Fruit fly (Drosophila melanogaster) whole organism, embryonic: ENCODE data around the gene CG32700.

Source experiments
- Abd-B ChIP-seq: fragments of 200-800 bp; sonication (Bioruptor generic); optimal IDR thresholded peaks from 2 replicates; lab custom pipeline; 2018; ENCODE audit warnings: missing biosample characterization, mild to moderate bottlenecking, missing genetic modification characterization, moderate library complexity
- CG11456 ChIP-seq: fragments of 200-800 bp; sonication (Bioruptor generic); IDR thresholded peaks from 3 replicates; pipeline ENCODE4 v1.3.6; 2022; ENCODE audit warnings: missing biosample characterization, missing genetic modification characterization
- CG12744 ChIP-seq: fragments of 200-800 bp; sonication (Bioruptor generic); optimal IDR thresholded peaks from 2 replicates; lab custom pipeline; 2016; ENCODE audit warnings: missing biosample characterization, missing genetic modification characterization
- CG14014 ChIP-seq: fragments of 200-800 bp; sonication (Bioruptor generic); IDR thresholded peaks from 2 replicates; pipeline ENCODE4 v1.3.6; 2022; ENCODE audit warnings: missing biosample characterization, missing genetic modification characterization
- CG16813 ChIP-seq: fragments of 200-800 bp; sonication (Bioruptor generic); IDR thresholded peaks from 3 replicates; pipeline ENCODE4 v1.3.6; 2022; ENCODE audit warnings: missing biosample characterization, missing genetic modification characterization; ENCODE audit not compliant: partially characterized antibody
- CG18476 ChIP-seq: fragments of 200-800 bp; sonication (Bioruptor generic); optimal IDR thresholded peaks from 2 replicates; lab custom pipeline; 2016; ENCODE audit warnings: missing biosample characterization, mild to moderate bottlenecking, missing genetic modification characterization
- CG2120 ChIP-seq: fragments of 200-800 bp; sonication (Bioruptor generic); optimal IDR thresholded peaks from 3 replicates; lab custom pipeline; 2016; ENCODE audit warnings: missing biosample characterization, missing genetic modification characterization
- CG30403 ChIP-seq: fragments of 200-800 bp; sonication (Bioruptor generic); optimal IDR thresholded peaks from 3 replicates; lab custom pipeline; 2016; ENCODE audit warnings: missing biosample characterization, missing genetic modification characterization
- CG3163 ChIP-seq: fragments of 200-800 bp; sonication (Bioruptor generic); optimal IDR thresholded peaks from 3 replicates; lab custom pipeline; 2016; ENCODE audit warnings: missing biosample characterization, missing genetic modification characterization
- CG4707 ChIP-seq: fragments of 200-800 bp; sonication (Bioruptor generic); optimal IDR thresholded peaks from 2 replicates; lab custom pipeline; 2018; ENCODE audit warnings: missing biosample characterization, mild to moderate bottlenecking, missing genetic modification characterization, moderate library complexity
- CG6683 ChIP-seq: fragments of 200-800 bp; sonication (Bioruptor generic); optimal IDR thresholded peaks from 2 replicates; lab custom pipeline; 2017; ENCODE audit warnings: missing biosample characterization, mild to moderate bottlenecking, missing genetic modification characterization, missing genetic modification reagents
- CG7271 ChIP-seq: fragments of 200-800 bp; sonication (Bioruptor generic); optimal IDR thresholded peaks from 2 replicates; lab custom pipeline; 2018; ENCODE audit warnings: missing biosample characterization, mild to moderate bottlenecking, missing genetic modification characterization, moderate library complexity
- CG7839 ChIP-seq: fragments of 200-800 bp; sonication (Bioruptor generic); optimal IDR thresholded peaks from 3 replicates; lab custom pipeline; 2018; ENCODE audit warnings: missing biosample characterization, mild to moderate bottlenecking, missing genetic modification characterization, moderate library complexity
- CG8765 ChIP-seq: fragments of 200-800 bp; sonication (Bioruptor generic); IDR thresholded peaks from 2 replicates; pipeline ENCODE4 v1.3.6; 2022; ENCODE audit warnings: missing biosample characterization, missing genetic modification characterization
- CG8924 ChIP-seq: fragments of 200-800 bp; optimal IDR thresholded peaks from 3 replicates; lab custom pipeline; 2019; ENCODE audit warnings: missing biosample characterization, mild to moderate bottlenecking, missing genetic modification characterization, moderate library complexity
- CG9876 ChIP-seq: fragments of 200-800 bp; sonication (Bioruptor generic); optimal IDR thresholded peaks from 2 replicates; lab custom pipeline; 2016; ENCODE audit warnings: missing biosample characterization, missing genetic modification characterization
- CG9932 ChIP-seq: fragments of 200-800 bp; sonication (Bioruptor generic); IDR thresholded peaks from 2 replicates; pipeline ENCODE4 v1.3.6; 2022; ENCODE audit warnings: missing biosample characterization, missing genetic modification characterization
- Deaf1 ChIP-seq: fragments of 200-800 bp; optimal IDR thresholded peaks from 3 replicates; lab custom pipeline; 2019; ENCODE audit warnings: missing biosample characterization, mild to moderate bottlenecking, missing genetic modification characterization, moderate library complexity
- Dll ChIP-seq: fragments of 200-800 bp; sonication (Bioruptor generic); IDR thresholded peaks from 4 replicates; pipeline ENCODE4 v1.3.6; 2022; ENCODE audit warnings: missing biosample characterization, missing genetic modification characterization; ENCODE audit not compliant: partially characterized antibody
- Kr ChIP-seq: fragments of 200-800 bp; sonication (Bioruptor generic); optimal IDR thresholded peaks from 2 replicates; lab custom pipeline; 2017; ENCODE audit warnings: missing biosample characterization, mild to moderate bottlenecking, missing genetic modification characterization
- MBD-R2 ChIP-seq: fragments of 200-800 bp; sonication (Bioruptor generic); IDR thresholded peaks from 2 replicates; pipeline ENCODE4 v1.3.6; 2022; ENCODE audit warnings: missing biosample characterization, missing genetic modification characterization
- MTF-1 ChIP-seq: fragments of 200-800 bp; sonication (Bioruptor generic); optimal IDR thresholded peaks from 2 replicates; lab custom pipeline; 2018; ENCODE audit warnings: missing biosample characterization, mild to moderate bottlenecking, missing genetic modification characterization, borderline replicate concordance
- Meics ChIP-seq: fragments of 200-800 bp; sonication (Bioruptor generic); optimal IDR thresholded peaks from 2 replicates; lab custom pipeline; 2017; ENCODE audit warnings: missing biosample characterization, mild to moderate bottlenecking, missing genetic modification characterization
- Nf-YA ChIP-seq: fragments of 200-800 bp; sonication (Bioruptor generic); IDR thresholded peaks from 2 replicates; pipeline ENCODE4 v1.3.6; 2022; ENCODE audit warnings: missing biosample characterization, missing genetic modification characterization
- Opbp ChIP-seq: fragments of 200-800 bp; sonication (Bioruptor generic); IDR thresholded peaks from 3 replicates; pipeline ENCODE4 v1.3.6; 2022; ENCODE audit warnings: missing biosample characterization, missing genetic modification characterization; ENCODE audit not compliant: partially characterized antibody
- Rx ChIP-seq: fragments of 200-800 bp; sonication (Bioruptor generic); IDR thresholded peaks from 2 replicates; pipeline ENCODE4 v1.3.6; 2022; ENCODE audit warnings: missing biosample characterization, missing genetic modification characterization
- Six4 ChIP-seq: fragments of 200-800 bp; sonication (Bioruptor generic); optimal IDR thresholded peaks from 2 replicates; lab custom pipeline; 2016; ENCODE audit warnings: missing biosample characterization, missing genetic modification characterization
- Sox102F ChIP-seq: fragments of 200-800 bp; sonication (Bioruptor generic); optimal IDR thresholded peaks from 2 replicates; lab custom pipeline; 2018; ENCODE audit warnings: missing biosample characterization, mild to moderate bottlenecking, missing genetic modification characterization, moderate library complexity
- Spps ChIP-seq: fragments of 200-800 bp; sonication (Bioruptor generic); optimal IDR thresholded peaks from 2 replicates; lab custom pipeline; 2018; ENCODE audit warnings: missing biosample characterization, mild to moderate bottlenecking, missing genetic modification characterization
- Ssrp ChIP-seq: fragments of 200-800 bp; sonication (Bioruptor generic); optimal IDR thresholded peaks from 2 replicates; lab custom pipeline; 2018; ENCODE audit warnings: missing biosample characterization, mild to moderate bottlenecking, missing genetic modification characterization, moderate library complexity
- Xrp1 ChIP-seq: fragments of 200-800 bp; sonication (Bioruptor generic); IDR thresholded peaks from 2 replicates; pipeline ENCODE4 v1.3.6; 2022; ENCODE audit warnings: missing biosample characterization, missing genetic modification characterization
- btn ChIP-seq: fragments of 200-800 bp; sonication (Bioruptor generic); optimal IDR thresholded peaks from 2 replicates; lab custom pipeline; 2016; ENCODE audit warnings: missing biosample characterization, missing genetic modification characterization
- crc ChIP-seq: fragments of 200-800 bp; sonication (Bioruptor generic); optimal IDR thresholded peaks from 2 replicates; lab custom pipeline; 2016; ENCODE audit warnings: missing biosample characterization, missing genetic modification characterization
- dati ChIP-seq: fragments of 200-800 bp; sonication (Bioruptor generic); IDR thresholded peaks from 2 replicates; pipeline ENCODE4 v1.3.6; 2022; ENCODE audit warnings: missing biosample characterization, missing genetic modification characterization
- esg ChIP-seq: fragments of 200-800 bp; sonication (Bioruptor generic); conservative IDR thresholded peaks from 2 replicates; pipeline ENCODE4 v1.3.6; 2022; ENCODE audit warnings: missing biosample characterization, missing genetic modification characterization
- fd102C ChIP-seq: fragments of 200-800 bp; sonication (Bioruptor generic); optimal IDR thresholded peaks from 2 replicates; lab custom pipeline; 2018; ENCODE audit warnings: missing biosample characterization, mild to moderate bottlenecking, missing genetic modification characterization, moderate library complexity
- fd3F ChIP-seq: fragments of 200-800 bp; sonication (Bioruptor generic); optimal IDR thresholded peaks from 2 replicates; lab custom pipeline; 2018; ENCODE audit warnings: missing biosample characterization, mild to moderate bottlenecking, missing genetic modification characterization, moderate library complexity
- gcm ChIP-seq: fragments of 200-800 bp; sonication (Bioruptor generic); optimal IDR thresholded peaks from 2 replicates; lab custom pipeline; 2019; ENCODE audit warnings: missing biosample characterization, mild to moderate bottlenecking, missing genetic modification characterization, moderate library complexity
- gcm2 ChIP-seq: fragments of 200-800 bp; sonication (Bioruptor generic); optimal IDR thresholded peaks from 2 replicates; lab custom pipeline; 2016; ENCODE audit warnings: missing biosample characterization, missing genetic modification characterization
- grn ChIP-seq: fragments of 200-800 bp; sonication (Bioruptor generic); optimal IDR thresholded peaks from 3 replicates; lab custom pipeline; 2017; ENCODE audit warnings: missing biosample characterization, missing genetic modification characterization
- gt ChIP-seq: fragments of 200-800 bp; sonication (Bioruptor generic); IDR thresholded peaks from 2 replicates; pipeline ENCODE4 v1.3.6; 2022; ENCODE audit warnings: missing biosample characterization, missing genetic modification characterization
- lilli ChIP-seq: fragments of 200-800 bp; sonication (Bioruptor generic); optimal IDR thresholded peaks from 3 replicates; lab custom pipeline; 2016; ENCODE audit warnings: missing biosample characterization, missing genetic modification characterization
- pita ChIP-seq: fragments of 200-800 bp; sonication (Bioruptor generic); optimal IDR thresholded peaks from 2 replicates; lab custom pipeline; 2017; ENCODE audit warnings: missing biosample characterization, mild to moderate bottlenecking, missing genetic modification characterization
- pnt ChIP-seq: fragments of 200-800 bp; sonication (Bioruptor generic); optimal IDR thresholded peaks from 3 replicates; lab custom pipeline; 2016; ENCODE audit warnings: missing biosample characterization, missing genetic modification characterization
- psq ChIP-seq: fragments of 200-800 bp; sonication (Bioruptor generic); optimal IDR thresholded peaks from 2 replicates; lab custom pipeline; 2017; ENCODE audit warnings: missing biosample characterization, missing genetic modification characterization
- sd ChIP-seq: fragments of 200-800 bp; sonication (Bioruptor generic); optimal IDR thresholded peaks from 3 replicates; lab custom pipeline; 2018; ENCODE audit warnings: missing biosample characterization, mild to moderate bottlenecking, missing genetic modification characterization, moderate library complexity
- sim ChIP-seq: fragments of 200-800 bp; sonication (Bioruptor generic); IDR thresholded peaks from 2 replicates; pipeline ENCODE4 v1.3.6; 2022; ENCODE audit warnings: missing biosample characterization, missing genetic modification characterization
- toy ChIP-seq: fragments of 200-800 bp; sonication (Bioruptor generic); IDR thresholded peaks from 2 replicates; pipeline ENCODE4 v1.3.6; 2022; ENCODE audit warnings: missing biosample characterization, missing genetic modification characterization
- trh ChIP-seq: fragments of 200-800 bp; sonication (Bioruptor generic); optimal IDR thresholded peaks from 2 replicates; lab custom pipeline; 2016; ENCODE audit warnings: missing biosample characterization, missing genetic modification characterization
- tx ChIP-seq: fragments of 200-800 bp; sonication (Bioruptor generic); optimal IDR thresholded peaks from 2 replicates; lab custom pipeline; 2016; ENCODE audit warnings: missing biosample characterization, missing genetic modification characterization
- unpg ChIP-seq: fragments of 200-800 bp; sonication (Bioruptor generic); optimal IDR thresholded peaks from 3 replicates; lab custom pipeline; 2018; ENCODE audit warnings: missing biosample characterization, mild to moderate bottlenecking, missing genetic modification characterization, moderate library complexity

The CG32700 gene

DNA sequence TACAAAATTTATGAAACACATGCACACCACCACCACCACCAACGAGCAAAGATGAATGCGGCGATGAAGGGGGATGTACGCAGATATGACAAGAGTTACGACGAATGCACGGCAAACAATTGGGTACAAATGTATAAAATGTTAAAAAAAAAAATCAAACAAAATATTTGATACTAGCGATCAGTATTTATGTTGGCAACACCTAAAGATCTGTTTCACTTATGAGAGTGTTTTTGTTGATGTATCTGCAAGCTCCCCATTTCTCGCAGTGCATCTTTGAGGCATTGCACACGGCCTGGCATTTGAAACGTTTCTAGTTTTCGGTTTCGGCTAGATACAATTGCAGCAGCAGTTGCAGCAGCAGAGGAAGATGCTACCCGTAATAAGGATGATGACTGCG lies 63.8 kb downstream of the CG32700 start (continued):
- TF ChIP-seq Abd-B (peak; percentile 75), CG16813 (no peak), toy (no peak), Deaf1 (no peak), gt (GFP tag; lab: Robert Waterston, UW) (peak; percentile 77), CG11456 (GFP tag; lab: Robert Waterston, UW) (peak; percentile 60; the same call in 2 of the 3 replicates), MBD-R2 (GFP tag; lab: Robert Waterston, UW) (no peak), pnt (GFP tag; lab: Kevin White, UChicago) (peak; percentile 79), dati (GFP tag; lab: Robert Waterston, UW) (peak; percentile 69), lilli (peak; percentile 71), CG30403 (GFP tag; lab: Kevin White, UChicago) (peak; percentile 77), tx (GFP tag; lab: Kevin White, UChicago) (peak; percentile 50), pita (GFP tag; lab: Kevin White, UChicago) (no peak), unpg (GFP tag; lab: Kevin White, UChicago) (peak; percentile 84), crc (GFP tag; lab: Kevin White, UChicago) (peak; percentile 30), CG12744 (peak; percentile 9), CG18476 (peak; percentile 57), CG7271 (tag; lab: Kevin White, UChicago) (no peak), CG4707 (GFP tag; lab: Kevin White, UChicago) (peak; percentile 49), Meics (GFP tag; lab: Kevin White, UChicago) (peak; percentile 36), btn (GFP tag; lab: Kevin White, UChicago) (peak; percentile 67), Dll (GFP tag; lab: Robert Waterston, UW) (no peak), MTF-1 (GFP tag; lab: Kevin White, UChicago) (peak; percentile 70), Opbp (GFP tag; lab: Robert Waterston, UW) (no peak), Rx (GFP tag; lab: Robert Waterston, UW) (peak; percentile 63), Six4 (GFP tag; lab: Kevin White, UChicago) (peak; percentile 65), Spps (tag; lab: Kevin White, UChicago) (peak; percentile 68), psq (GFP tag; lab: Kevin White, UChicago) (no peak), fd102C (GFP tag; lab: Kevin White, UChicago) (peak; percentile 77), Kr (peak; percentile 12), fd3F (GFP tag; lab: Kevin White, UChicago) (no peak), CG8765 (GFP tag; lab: Robert Waterston, UW) (peak; percentile 72), CG7839 (tag; lab: Kevin White, UChicago) (peak; percentile 65), CG8924 (peak; percentile 52), gcm2 (GFP tag; lab: Kevin White, UChicago) (peak; percentile 58), sim (GFP tag; lab: Robert Waterston, UW) (peak; percentile 64; the same call in 1 of the 2 replicates), CG3163 (GFP tag; lab: Kevin White, UChicago) (peak; percentile 41), Nf-YA (GFP tag; lab: Robert Waterston, UW) (peak; percentile 71; the same call in 1 of the 2 replicates), Ssrp (peak; percentile 76), Sox102F (GFP tag; lab: Kevin White, UChicago) (peak; percentile 80), esg (peak; percentile 54), CG2120 (GFP tag; lab: Kevin White, UChicago) (peak; percentile 45), CG9876 (GFP tag; lab: Kevin White, UChicago) (peak; percentile 24), grn (GFP tag; lab: Kevin White, UChicago) (peak; percentile 29), gcm (peak; percentile 48), Xrp1 (GFP tag; lab: Robert Waterston, UW) (peak; percentile 89), CG9932 (GFP tag; lab: Robert Waterston, UW) (0 out of 2 replicates have a peak, but pooled peaks have one; percentile 36), sd (no peak), CG14014 (GFP tag; lab: Robert Waterston, UW) (peak; percentile 48; the same call in 1 of the 2 replicates), trh (GFP tag; lab: Kevin White, UChicago) (peak; percentile 47), CG6683 (GFP tag; lab: Kevin White, UChicago) (peak; percentile 22)
